Fruit fly (Drosophila melanogaster) whole organism, embryonic: ENCODE measurements around the gene DNaseII.

ENCODE experiments used
- Blimp-1 ChIP-seq: fragments of 200-800 bp; sonication (Bioruptor generic); optimal IDR thresholded peaks from 3 replicates; lab custom pipeline; 2018; ENCODE audit warnings: missing biosample characterization, missing genetic modification characterization, mild to moderate bottlenecking, moderate library complexity, missing genetic modification reagents
- CG10147 ChIP-seq: fragments of 200-800 bp; sonication (Bioruptor generic); optimal IDR thresholded peaks from 2 replicates; lab custom pipeline; 2019; ENCODE audit warnings: missing biosample characterization, mild to moderate bottlenecking, missing genetic modification characterization, moderate library complexity
- CG10274 ChIP-seq: fragments of 200-800 bp; sonication (Bioruptor generic); optimal IDR thresholded peaks from 3 replicates; lab custom pipeline; 2017; ENCODE audit warnings: missing biosample characterization, mild to moderate bottlenecking, missing genetic modification characterization
- CG11398 ChIP-seq: fragments of 200-800 bp; sonication (Bioruptor generic); optimal IDR thresholded peaks from 2 replicates; lab custom pipeline; 2016; ENCODE audit warnings: missing biosample characterization, missing genetic modification characterization
- CG12299 ChIP-seq: fragments of 200-800 bp; sonication (Bioruptor generic); optimal IDR thresholded peaks from 2 replicates; lab custom pipeline; 2018; ENCODE audit warnings: missing biosample characterization, mild to moderate bottlenecking, missing genetic modification characterization
- CG15073 ChIP-seq: fragments of 200-800 bp; sonication (Bioruptor generic); optimal IDR thresholded peaks from 2 replicates; lab custom pipeline; 2016; ENCODE audit warnings: missing biosample characterization, missing genetic modification characterization
- CG17359 ChIP-seq: fragments of 200-800 bp; sonication (Bioruptor generic); optimal IDR thresholded peaks from 3 replicates; lab custom pipeline; 2018; ENCODE audit warnings: missing biosample characterization, mild to moderate bottlenecking, missing genetic modification characterization, moderate library complexity
- CG18599 ChIP-seq: fragments of 200-800 bp; sonication (Bioruptor generic); optimal IDR thresholded peaks from 3 replicates; lab custom pipeline; 2017; ENCODE audit warnings: missing biosample characterization, missing genetic modification characterization, mild to moderate bottlenecking, moderate library complexity, missing genetic modification reagents
- CG2120 ChIP-seq: fragments of 200-800 bp; sonication (Bioruptor generic); optimal IDR thresholded peaks from 3 replicates; lab custom pipeline; 2016; ENCODE audit warnings: missing biosample characterization, missing genetic modification characterization
- CG2712 ChIP-seq: fragments of 200-800 bp; optimal IDR thresholded peaks from 3 replicates; lab custom pipeline; 2019; ENCODE audit warnings: missing biosample characterization, mild to moderate bottlenecking, missing genetic modification characterization, moderate library complexity
- CG31365 ChIP-seq: fragments of 200-800 bp; sonication (Bioruptor generic); optimal IDR thresholded peaks from 2 replicates; lab custom pipeline; 2018; ENCODE audit warnings: missing biosample characterization, mild to moderate bottlenecking, missing genetic modification characterization
- CG34224 ChIP-seq: fragments of 200-800 bp; sonication (Bioruptor generic); IDR thresholded peaks from 3 replicates; pipeline ENCODE4 v1.3.6; 2022; ENCODE audit warnings: missing biosample characterization, missing genetic modification characterization; ENCODE audit not compliant: partially characterized antibody
- CG4424 ChIP-seq: fragments of 200-800 bp; sonication (Bioruptor generic); optimal IDR thresholded peaks from 3 replicates; lab custom pipeline; 2016; ENCODE audit warnings: missing biosample characterization, missing genetic modification characterization
- CG6683 ChIP-seq: fragments of 200-800 bp; sonication (Bioruptor generic); optimal IDR thresholded peaks from 2 replicates; lab custom pipeline; 2017; ENCODE audit warnings: missing biosample characterization, mild to moderate bottlenecking, missing genetic modification characterization, missing genetic modification reagents
- CG6813 ChIP-seq: fragments of 200-800 bp; sonication (Bioruptor generic); optimal IDR thresholded peaks from 2 replicates; lab custom pipeline; 2017; ENCODE audit warnings: missing biosample characterization, missing genetic modification characterization, mild to moderate bottlenecking, moderate library complexity, missing genetic modification reagents
- CG7271 ChIP-seq: fragments of 200-800 bp; sonication (Bioruptor generic); optimal IDR thresholded peaks from 2 replicates; lab custom pipeline; 2018; ENCODE audit warnings: missing biosample characterization, mild to moderate bottlenecking, missing genetic modification characterization, moderate library complexity
- CG8089 ChIP-seq: fragments of 200-800 bp; sonication (Bioruptor generic); optimal IDR thresholded peaks from 3 replicates; lab custom pipeline; 2016; ENCODE audit warnings: missing biosample characterization, missing genetic modification characterization
- CHES-1-like ChIP-seq: fragments of 200-800 bp; sonication (Bioruptor generic); optimal IDR thresholded peaks from 2 replicates; lab custom pipeline; 2016; ENCODE audit warnings: missing biosample characterization, missing genetic modification characterization
- CrebB ChIP-seq: fragments of 200-800 bp; sonication (Bioruptor generic); optimal IDR thresholded peaks from 3 replicates; lab custom pipeline; 2018; ENCODE audit warnings: missing biosample characterization, mild to moderate bottlenecking, missing genetic modification characterization
- Dad ChIP-seq: fragments of 200-800 bp; sonication (Bioruptor generic); optimal IDR thresholded peaks from 3 replicates; lab custom pipeline; 2016; ENCODE audit warnings: missing biosample characterization, missing genetic modification characterization
- Dek ChIP-seq: fragments of 200-800 bp; sonication (Bioruptor generic); optimal IDR thresholded peaks from 3 replicates; lab custom pipeline; 2019; ENCODE audit warnings: missing biosample characterization, mild to moderate bottlenecking, missing genetic modification characterization, moderate library complexity
- E2f1 ChIP-seq: fragments of 200-800 bp; sonication (Bioruptor generic); IDR thresholded peaks from 2 replicates; pipeline ENCODE4 v1.3.6; 2022; ENCODE audit warnings: missing biosample characterization, missing genetic modification characterization
- Fer1 ChIP-seq: fragments of 200-800 bp; sonication (Bioruptor generic); optimal IDR thresholded peaks from 2 replicates; lab custom pipeline; 2017; ENCODE audit warnings: missing biosample characterization, mild to moderate bottlenecking, missing genetic modification characterization
- Hr3 ChIP-seq: fragments of 200-800 bp; sonication (Bioruptor generic); optimal IDR thresholded peaks from 3 replicates; lab custom pipeline; 2016; ENCODE audit warnings: missing biosample characterization, missing genetic modification characterization
- Hr39 ChIP-seq: fragments of >200 bp; optimal IDR thresholded peaks from 2 replicates; lab custom pipeline; 2017
- Hsf ChIP-seq: fragments of 200-800 bp; sonication (Bioruptor generic); optimal IDR thresholded peaks from 3 replicates; lab custom pipeline; 2016; ENCODE audit warnings: missing biosample characterization, missing genetic modification characterization
- Med ChIP-seq: fragments of 200-800 bp; sonication (Bioruptor generic); peaks from one replicate; lab custom pipeline; 2016; ENCODE audit warnings: missing biosample characterization, missing genetic modification characterization, mild to moderate bottlenecking, inconsistent platforms, moderate library complexity
- Side ChIP-seq: fragments of 200-800 bp; sonication (Bioruptor generic); optimal IDR thresholded peaks from 2 replicates; lab custom pipeline; 2016; ENCODE audit warnings: missing biosample characterization, missing genetic modification characterization
- Sox102F ChIP-seq: fragments of 200-800 bp; sonication (Bioruptor generic); optimal IDR thresholded peaks from 2 replicates; lab custom pipeline; 2018; ENCODE audit warnings: missing biosample characterization, mild to moderate bottlenecking, missing genetic modification characterization, moderate library complexity
- Trl ChIP-seq, 3 experiments: fragments of >200 bp in 2 of 3; fragments of 200-800 bp in 1 of 3; sonication (Bioruptor generic) in 1 of 3; optimal IDR thresholded peaks; 2 replicates in 1 of 3; 3 replicates in 2 of 3; lab custom pipeline; 2016 to 2017; ENCODE audit warnings: missing biosample characterization in 1 of 3, missing genetic modification characterization in 1 of 3
- Xbp1 ChIP-seq: fragments of 200-800 bp; sonication (Bioruptor generic); optimal IDR thresholded peaks from 3 replicates; lab custom pipeline; 2016; ENCODE audit warnings: missing biosample characterization, mild to moderate bottlenecking, missing genetic modification characterization
- Xrp1 ChIP-seq: fragments of 200-800 bp; sonication (Bioruptor generic); IDR thresholded peaks from 2 replicates; pipeline ENCODE4 v1.3.6; 2022; ENCODE audit warnings: missing biosample characterization, missing genetic modification characterization
- bsh ChIP-seq, 2 experiments: fragments of 200-800 bp; sonication (Bioruptor generic); optimal IDR thresholded peaks; 2 replicates each; lab custom pipeline; 2017 to 2018; ENCODE audit warnings: mild to moderate bottlenecking in 2 of 2, missing biosample characterization in 2 of 2, missing genetic modification characterization in 2 of 2, moderate library complexity in 1 of 2
- cad ChIP-seq: fragments of >200 bp; optimal IDR thresholded peaks from 2 replicates; lab custom pipeline; 2017; ENCODE audit warnings: missing biosample characterization, missing genetic modification characterization
- chinmo ChIP-seq: fragments of 200-800 bp; sonication (Bioruptor generic); IDR thresholded peaks from 4 replicates; pipeline ENCODE4 v1.3.6; 2022; ENCODE audit warnings: missing biosample characterization, missing genetic modification characterization; ENCODE audit not compliant: partially characterized antibody
- chm ChIP-seq: fragments of 200-800 bp; sonication (Bioruptor generic); IDR thresholded peaks from 2 replicates; pipeline ENCODE4 v1.3.6; 2022; ENCODE audit warnings: missing biosample characterization, missing genetic modification characterization
- fd102C ChIP-seq: fragments of 200-800 bp; sonication (Bioruptor generic); optimal IDR thresholded peaks from 2 replicates; lab custom pipeline; 2018; ENCODE audit warnings: missing biosample characterization, mild to moderate bottlenecking, missing genetic modification characterization, moderate library complexity
- gcm ChIP-seq: fragments of 200-800 bp; sonication (Bioruptor generic); optimal IDR thresholded peaks from 2 replicates; lab custom pipeline; 2019; ENCODE audit warnings: missing biosample characterization, mild to moderate bottlenecking, missing genetic modification characterization, moderate library complexity
- gfzf ChIP-seq: fragments of 200-800 bp; sonication (Bioruptor generic); optimal IDR thresholded peaks from 2 replicates; lab custom pipeline; 2016; ENCODE audit warnings: missing biosample characterization, mild to moderate bottlenecking, missing genetic modification characterization, moderate library complexity
- gsb-n ChIP-seq: fragments of 200-800 bp; sonication (Bioruptor generic); optimal IDR thresholded peaks from 3 replicates; lab custom pipeline; 2018; ENCODE audit warnings: missing biosample characterization, mild to moderate bottlenecking, missing genetic modification characterization
- jigr1 ChIP-seq: fragments of 200-800 bp; sonication (Bioruptor generic); IDR thresholded peaks from 3 replicates; pipeline ENCODE4 v1.3.6; 2022; ENCODE audit warnings: missing biosample characterization, missing genetic modification characterization
- mirr ChIP-seq: fragments of 200-800 bp; sonication (Bioruptor generic); optimal IDR thresholded peaks from 3 replicates; lab custom pipeline; 2018; ENCODE audit warnings: missing biosample characterization, mild to moderate bottlenecking, missing genetic modification characterization
- mld ChIP-seq: fragments of 200-800 bp; sonication (Bioruptor generic); IDR thresholded peaks from 3 replicates; pipeline ENCODE4 v1.3.6; 2022; ENCODE audit warnings: missing biosample characterization, missing genetic modification characterization; ENCODE audit not compliant: partially characterized antibody
- nau ChIP-seq: fragments of 200-800 bp; sonication (Bioruptor generic); optimal IDR thresholded peaks from 3 replicates; lab custom pipeline; 2017; ENCODE audit warnings: missing biosample characterization, mild to moderate bottlenecking, missing genetic modification characterization, missing genetic modification reagents
- nmo ChIP-seq: fragments of 200-800 bp; sonication (Bioruptor generic); optimal IDR thresholded peaks from 2 replicates; lab custom pipeline; 2018; ENCODE audit warnings: missing biosample characterization, mild to moderate bottlenecking, missing genetic modification characterization, moderate library complexity
- org-1 ChIP-seq: fragments of 200-800 bp; sonication (Bioruptor generic); optimal IDR thresholded peaks from 2 replicates; lab custom pipeline; 2017; ENCODE audit warnings: missing biosample characterization, missing genetic modification characterization
- ro ChIP-seq: fragments of 200-800 bp; sonication (Bioruptor generic); IDR thresholded peaks from 2 replicates; pipeline ENCODE4 v1.3.6; 2022; ENCODE audit warnings: missing biosample characterization, missing genetic modification characterization
- sna ChIP-seq: fragments of 200-800 bp; sonication (Bioruptor generic); IDR thresholded peaks from 2 replicates; pipeline ENCODE4 v1.3.6; 2022; ENCODE audit warnings: missing biosample characterization, missing genetic modification characterization; ENCODE audit not compliant: partially characterized antibody
- sr ChIP-seq: fragments of 200-800 bp; sonication (Bioruptor generic); IDR thresholded peaks from 3 replicates; pipeline ENCODE4 v1.3.6; 2022; ENCODE audit warnings: missing biosample characterization, missing genetic modification characterization
- wek ChIP-seq: fragments of 200-800 bp; sonication (Bioruptor generic); optimal IDR thresholded peaks from 3 replicates; lab custom pipeline; 2018; ENCODE audit warnings: missing biosample characterization, mild to moderate bottlenecking, missing genetic modification characterization, moderate library complexity

DNaseII gene

DNA sequence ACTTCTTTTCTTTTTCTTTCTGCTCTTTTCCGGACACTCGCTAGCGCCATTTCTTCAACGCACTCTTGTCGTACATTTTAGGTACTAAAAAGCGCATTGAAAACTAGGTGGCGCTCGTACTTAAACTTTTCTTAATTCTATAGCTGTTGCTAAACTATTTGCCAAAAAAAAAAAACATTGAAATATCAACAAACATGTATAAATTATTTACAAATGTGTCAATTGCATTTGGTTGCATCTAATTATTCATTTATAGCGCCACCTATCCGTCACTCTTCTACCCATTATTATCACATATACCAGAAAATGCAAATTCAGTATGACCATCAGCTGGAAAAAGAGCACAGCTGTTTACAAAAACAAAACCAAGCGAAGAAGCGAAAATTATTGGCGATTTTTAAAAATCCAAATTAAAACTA lies 2.1 kb downstream of the DNaseII start, which contains the start of gene CG7785 (continued):
- TF ChIP-seq Side (GFP tag; lab: Kevin White, UChicago), result peak; percentile 47
- peak; percentile 65 for TF ChIP-seq CG2712 (tag; lab: Kevin White, UChicago)
- TF ChIP-seq Trl (optimal IDR thresholded peaks at IDR 0.05; lab: Kevin White, UChicago), result no peak
- TF ChIP-seq Trl (GFP tag; optimal IDR thresholded peaks at IDR 0.05; lab: Kevin White, UChicago), result peak; percentile 53
- no peak for TF ChIP-seq CG15073 (GFP tag; lab: Kevin White, UChicago)
- TF ChIP-seq CG6813, result no peak
- peak; percentile 89 for TF ChIP-seq Med (GFP tag; lab: Kevin White, UChicago)
- TF ChIP-seq wek, result no peak
- TF ChIP-seq CG34224 (GFP tag; lab: Robert Waterston, UW), result no peak
- peak; percentile 65 for TF ChIP-seq Sox102F (GFP tag; lab: Kevin White, UChicago)
- TF ChIP-seq org-1 (GFP tag; lab: Kevin White, UChicago), result no peak
- TF ChIP-seq chm (GFP tag; lab: Robert Waterston, UW), result no peak
- no peak for TF ChIP-seq nau
- peak; percentile 63 for TF ChIP-seq CG8089 (GFP tag; lab: Kevin White, UChicago)
- no peak for TF ChIP-seq CG31365 (tag; lab: Kevin White, UChicago)
- no peak for TF ChIP-seq Hr39 (lab: Kevin White, UChicago)
- TF ChIP-seq CG17359 (tag; lab: Kevin White, UChicago), result peak; percentile 64
- no peak for TF ChIP-seq CG6683
- TF ChIP-seq CG10147, result peak; percentile 62
- peak; percentile 47 for TF ChIP-seq E2f1
- no peak for TF ChIP-seq ro
- TF ChIP-seq CG12299 (tag; lab: Kevin White, UChicago), result no peak
- no peak for TF ChIP-seq Dad
- no peak for TF ChIP-seq CG10274 (GFP tag; lab: Kevin White, UChicago)
- TF ChIP-seq Xrp1 (GFP tag; lab: Robert Waterston, UW), result no peak
- no peak for TF ChIP-seq cad (GFP tag; lab: Kevin White, UChicago)
- TF ChIP-seq Xbp1 (GFP tag; lab: Kevin White, UChicago), result peak; percentile 73
- no peak for TF ChIP-seq mld (GFP tag; lab: Robert Waterston, UW)
- TF ChIP-seq Fer1 (GFP tag; lab: Kevin White, UChicago), result no peak
- no peak for TF ChIP-seq CG11398 (GFP tag; lab: Kevin White, UChicago)
- peak; percentile 22 for TF ChIP-seq CG7271 (tag; lab: Kevin White, UChicago)
- TF ChIP-seq Hr3, result peak; percentile 68
- peak; percentile 15 for TF ChIP-seq CHES-1-like
- TF ChIP-seq CG18599 (GFP tag; lab: Kevin White, UChicago), result no peak
- TF ChIP-seq Dek (tag; lab: Kevin White, UChicago), result peak; percentile 48
- no peak for TF ChIP-seq mirr (GFP tag; lab: Kevin White, UChicago)
- TF ChIP-seq sna (GFP tag; lab: Robert Waterston, UW), result no peak
- TF ChIP-seq gcm, result peak; percentile 11
- TF ChIP-seq Hsf (GFP tag; lab: Kevin White, UChicago), result peak; percentile 71
- TF ChIP-seq gfzf (GFP tag; lab: Kevin White, UChicago), result peak; percentile 70
- TF ChIP-seq fd102C (GFP tag; lab: Kevin White, UChicago), result peak; percentile 2
- peak; percentile 43 for TF ChIP-seq Blimp-1 (GFP tag; lab: Kevin White, UChicago)
- peak; percentile 86 for TF ChIP-seq nmo (GFP tag; lab: Kevin White, UChicago)
- TF ChIP-seq CrebB, result peak; percentile 18
- TF ChIP-seq gsb-n (tag; lab: Kevin White, UChicago), result peak; percentile 41
- peak; percentile 56 for TF ChIP-seq CG2120 (GFP tag; lab: Kevin White, UChicago)
- no peak for TF ChIP-seq jigr1 (GFP tag; lab: Robert Waterston, UW)
- TF ChIP-seq bsh (GFP tag; optimal IDR thresholded peaks at IDR 0.05; lab: Kevin White, UChicago), result peak in 1 of 2 experiments; percentile 40
- no peak for TF ChIP-seq sr (GFP tag; lab: Robert Waterston, UW)
- no peak for TF ChIP-seq chinmo
- TF ChIP-seq CG4424 (GFP tag; lab: Kevin White, UChicago), result peak; percentile 55
